Worm (Caenorhabditis elegans) whole organism, L3 larva: ENCODE measurements around the gene grp-1.

Experiments used
- ZK546.5 ChIP-seq: sonication (generic microtip); optimal IDR thresholded peaks from 2 replicates; lab custom pipeline; 2017; ENCODE audit warnings: missing biosample characterization, missing genetic modification characterization
- aly-2 ChIP-seq: fragments of 150-350 bp; optimal IDR thresholded peaks from 2 replicates; lab custom pipeline; 2014; ENCODE audit warnings: missing biosample characterization, missing genetic modification characterization
- daf-12 ChIP-seq: fragments of 150-350 bp; optimal IDR thresholded peaks from 2 replicates; lab custom pipeline; 2014; ENCODE audit warnings: missing biosample characterization, missing genetic modification reagents, missing genetic modification characterization
- elt-1 ChIP-seq: fragments of 150-350 bp; optimal IDR thresholded peaks from 2 replicates; lab custom pipeline; 2014; ENCODE audit warnings: missing biosample characterization, missing genetic modification characterization
- elt-3 ChIP-seq, 3 experiments: fragments of 150-350 bp in 1 of 3; sonication (generic microtip) in 2 of 3; optimal IDR thresholded peaks; 2 replicates in 2 of 3; 4 replicates in 1 of 3; lab custom pipeline; 2014 to 2017; ENCODE audit warnings: missing biosample characterization in 3 of 3, missing genetic modification characterization in 3 of 3
- nfya-1 ChIP-seq: sonication (generic microtip); optimal IDR thresholded peaks from 2 replicates; lab custom pipeline; 2017; ENCODE audit warnings: missing genetic modification characterization, mild to moderate bottlenecking, missing compliant biosample characterization, antibody characterized with exemption, moderate library complexity; ENCODE audit not compliant: insufficient read depth
- pha-4 ChIP-seq: fragments of 150-350 bp; optimal IDR thresholded peaks from 2 replicates; lab custom pipeline; 2014; ENCODE audit warnings: missing biosample characterization, missing genetic modification reagents, missing genetic modification characterization
- ztf-11 ChIP-seq: fragments of 150-350 bp; optimal IDR thresholded peaks from 2 replicates; lab custom pipeline; 2014; ENCODE audit warnings: missing biosample characterization, missing genetic modification characterization

- no peak for TF ChIP-seq ztf-11 (tag; lab: Kevin White, UChicago)
- peak; percentile 71 for TF ChIP-seq pha-4
- no peak for TF ChIP-seq aly-2 (tag; lab: Kevin White, UChicago)
- no peak for TF ChIP-seq elt-3 (tag; optimal IDR thresholded peaks at IDR 0.05; lab: Kevin White, UChicago)
- TF ChIP-seq daf-12, result no peak
- TF ChIP-seq elt-1, result no peak
- no peak for TF ChIP-seq ZK546.5 (tag; lab: Kevin White, UChicago)
- TF ChIP-seq nfya-1 (tag; lab: Kevin White, UChicago), result peak; percentile 72
Observed at ce11 chrIII:8085355-8085754, at the start of gene grp-1, which contains the start of gene K06H7.7.
